Worm (Caenorhabditis elegans) whole organism, L1 larva: Measurements from ENCODE around the gene prp-18.

Experiments
- ceh-82 ChIP-seq, 3 experiments: fragments of 150-350 bp in 1 of 3; sonication (generic microtip) in 2 of 3; optimal IDR thresholded peaks; 2 replicates each; lab custom pipeline; 2014 to 2017; ENCODE audit warnings: missing biosample characterization in 3 of 3, missing genetic modification characterization in 3 of 3
- fkh-10 ChIP-seq: sonication (generic microtip); optimal IDR thresholded peaks from 2 replicates; lab custom pipeline; 2017; ENCODE audit warnings: missing biosample characterization, missing genetic modification reagents, missing genetic modification characterization
- fkh-8 ChIP-seq: sonication (generic microtip); optimal IDR thresholded peaks from 2 replicates; lab custom pipeline; 2016; ENCODE audit warnings: mild to moderate bottlenecking, missing genetic modification characterization, missing compliant biosample characterization
- lin-13 ChIP-seq: fragments of 150-350 bp; optimal IDR thresholded peaks from 2 replicates; lab custom pipeline; 2014; ENCODE audit warnings: missing biosample characterization, missing genetic modification reagents, missing genetic modification characterization
- nhr-20 ChIP-seq: sonication (generic microtip); optimal IDR thresholded peaks from 2 replicates; lab custom pipeline; 2016; ENCODE audit warnings: mild to moderate bottlenecking, missing genetic modification characterization, missing compliant biosample characterization
- nhr-28 ChIP-seq: fragments of 150-350 bp; optimal IDR thresholded peaks from 2 replicates; lab custom pipeline; 2014; ENCODE audit warnings: missing biosample characterization, missing genetic modification characterization

DNA sequence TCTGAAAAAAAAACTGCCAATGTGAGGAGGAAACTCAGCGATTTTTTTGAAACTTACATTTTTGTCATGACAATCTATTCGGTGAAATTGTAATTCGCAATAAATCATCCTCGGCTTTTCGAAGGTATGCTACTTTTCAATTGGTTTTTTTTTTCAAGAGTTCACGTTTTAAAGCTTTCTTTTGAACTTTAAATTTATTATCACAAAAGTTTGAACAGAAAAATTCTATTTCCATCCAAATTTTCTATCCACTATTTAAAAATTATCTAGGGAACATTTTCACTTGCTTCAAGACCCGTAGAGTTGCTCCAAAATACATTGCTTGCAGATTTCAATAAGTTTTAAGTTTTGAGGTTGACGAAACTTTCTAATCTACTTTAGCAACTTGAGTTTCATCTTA is 37.6 kb downstream of the prp-18 start, which contains the start of gene K07F5.6:
- TF ChIP-seq ceh-82 (tag; optimal IDR thresholded peaks at IDR 0.05; lab: Kevin White, UChicago) (no peak), nhr-20 (tag; lab: Kevin White, UChicago) (no peak), lin-13 (GFP tag; lab: Kevin White, UChicago) (no peak), fkh-8 (tag; lab: Kevin White, UChicago) (no peak), fkh-10 (GFP tag; lab: Kevin White, UChicago) (no peak), nhr-28 (no peak)
